Worm (Caenorhabditis elegans) whole organism, L2 larva: ENCODE data around the gene F58F9.6.

ENCODE experiments used
- C34F6.9 ChIP-seq: fragments of 150-350 bp; optimal IDR thresholded peaks from 2 replicates; lab custom pipeline; 2014; ENCODE audit warnings: missing biosample characterization, missing genetic modification characterization
- F13H6.1 ChIP-seq: sonication (generic microtip); optimal IDR thresholded peaks from 2 replicates; lab custom pipeline; 2016; ENCODE audit warnings: missing genetic modification characterization, missing compliant biosample characterization
- R02D3.7 ChIP-seq: fragments of 150-350 bp; optimal IDR thresholded peaks from 2 replicates; lab custom pipeline; 2014; ENCODE audit warnings: missing biosample characterization, missing genetic modification characterization
- Y55F3AM.14 ChIP-seq: fragments of 200-800 bp; sonication (Bioruptor generic); optimal IDR thresholded peaks from 2 replicates; lab custom pipeline; 2018; ENCODE audit warnings: mild to moderate bottlenecking, missing genetic modification characterization, missing compliant biosample characterization
- ZK546.5 ChIP-seq: sonication (generic microtip); optimal IDR thresholded peaks from 2 replicates; lab custom pipeline; 2017; ENCODE audit warnings: missing biosample characterization, missing genetic modification characterization
- alr-1 ChIP-seq: fragments of 150-350 bp; optimal IDR thresholded peaks from 2 replicates; lab custom pipeline; 2014; ENCODE audit warnings: missing biosample characterization, missing genetic modification characterization
- aly-2 ChIP-seq: fragments of 150-350 bp; optimal IDR thresholded peaks from 2 replicates; lab custom pipeline; 2014; ENCODE audit warnings: missing biosample characterization, missing genetic modification characterization
- ama-1 ChIP-seq: fragments of 150-350 bp; optimal IDR thresholded peaks from 2 replicates; lab custom pipeline; 2018; ENCODE audit warnings: inconsistent platforms
- blmp-1 ChIP-seq: sonication (generic microtip); optimal IDR thresholded peaks from 2 replicates; lab custom pipeline; 2017; ENCODE audit warnings: missing genetic modification characterization, mild to moderate bottlenecking, missing compliant biosample characterization, antibody characterized with exemption, moderate library complexity; ENCODE audit not compliant: insufficient read depth
- ceh-16 ChIP-seq: fragments of 150-350 bp; optimal IDR thresholded peaks from 2 replicates; lab custom pipeline; 2014; ENCODE audit warnings: missing biosample characterization, missing genetic modification characterization
- ceh-82 ChIP-seq: fragments of 150-350 bp; optimal IDR thresholded peaks from 2 replicates; lab custom pipeline; 2014; ENCODE audit warnings: missing biosample characterization, missing genetic modification characterization
- crh-2 ChIP-seq: sonication (generic microtip); optimal IDR thresholded peaks from 2 replicates; lab custom pipeline; 2017; ENCODE audit warnings: missing biosample characterization, missing genetic modification characterization
- dmd-4 ChIP-seq: sonication (generic microtip); optimal IDR thresholded peaks from 2 replicates; lab custom pipeline; 2017; ENCODE audit warnings: missing biosample characterization, missing genetic modification characterization
- egl-27 ChIP-seq: sonication (generic microtip); optimal IDR thresholded peaks from 3 replicates; lab custom pipeline; 2017; ENCODE audit warnings: missing biosample characterization, missing genetic modification reagents, missing genetic modification characterization
- elt-1 ChIP-seq: fragments of 150-350 bp; optimal IDR thresholded peaks from 2 replicates; lab custom pipeline; 2014; ENCODE audit warnings: missing biosample characterization, missing genetic modification characterization
- elt-3 ChIP-seq: sonication (generic microtip); optimal IDR thresholded peaks from 2 replicates; lab custom pipeline; 2017; ENCODE audit warnings: missing biosample characterization, missing genetic modification characterization
- fos-1 ChIP-seq: fragments of 150-350 bp; optimal IDR thresholded peaks from 2 replicates; lab custom pipeline; 2014; ENCODE audit warnings: missing biosample characterization, missing genetic modification characterization
- gmeb-1 ChIP-seq: fragments of 150-350 bp; optimal IDR thresholded peaks from 2 replicates; lab custom pipeline; 2014; ENCODE audit warnings: missing biosample characterization, missing genetic modification characterization
- lin-11 ChIP-seq: fragments of 150-350 bp; sonication (generic microtip); optimal IDR thresholded peaks from 2 replicates; lab custom pipeline; 2014; ENCODE audit warnings: missing biosample characterization, missing genetic modification characterization, inconsistent platforms, mixed read lengths
- lin-13 ChIP-seq: fragments of 150-350 bp; optimal IDR thresholded peaks from 2 replicates; lab custom pipeline; 2014; ENCODE audit warnings: missing biosample characterization, missing genetic modification reagents, missing genetic modification characterization
- lin-39 ChIP-seq: fragments of 150-350 bp; optimal IDR thresholded peaks from 2 replicates; lab custom pipeline; 2014; ENCODE audit warnings: missing biosample characterization, missing genetic modification reagents, missing genetic modification characterization
- lsy-2 ChIP-seq, 2 experiments: fragments of 150-350 bp in 1 of 2; sonication (generic microtip) in 1 of 2; optimal IDR thresholded peaks; 2 replicates each; lab custom pipeline; 2014 to 2017; ENCODE audit warnings: missing biosample characterization in 2 of 2, missing genetic modification characterization in 2 of 2
- mab-5 ChIP-seq: fragments of 150-350 bp; optimal IDR thresholded peaks from 2 replicates; lab custom pipeline; 2014; ENCODE audit warnings: missing biosample characterization, missing genetic modification characterization
- mbf-1 ChIP-seq: sonication (generic microtip); optimal IDR thresholded peaks from 2 replicates; lab custom pipeline; 2017; ENCODE audit warnings: missing biosample characterization, missing genetic modification characterization
- mdl-1 ChIP-seq, 2 experiments: fragments of 150-350 bp in 1 of 2; sonication (generic microtip) in 1 of 2; optimal IDR thresholded peaks; 2 replicates each; lab custom pipeline; 2017; ENCODE audit warnings: missing biosample characterization in 2 of 2, missing genetic modification characterization in 2 of 2
- nhr-10 ChIP-seq: sonication (generic microtip); optimal IDR thresholded peaks from 2 replicates; lab custom pipeline; 2017; ENCODE audit warnings: missing biosample characterization, missing genetic modification characterization
- nhr-11 ChIP-seq: fragments of 150-350 bp; optimal IDR thresholded peaks from 2 replicates; lab custom pipeline; 2014; ENCODE audit warnings: missing biosample characterization, missing genetic modification characterization
- nhr-12 ChIP-seq: fragments of 150-350 bp; optimal IDR thresholded peaks from 2 replicates; lab custom pipeline; 2014; ENCODE audit warnings: missing biosample characterization, missing genetic modification characterization
- nhr-129 ChIP-seq: fragments of 150-350 bp; optimal IDR thresholded peaks from 2 replicates; lab custom pipeline; 2014; ENCODE audit warnings: missing biosample characterization, missing genetic modification characterization
- nhr-21 ChIP-seq: fragments of 150-350 bp; optimal IDR thresholded peaks from 2 replicates; lab custom pipeline; 2014; ENCODE audit warnings: missing biosample characterization, missing genetic modification characterization
- nhr-23 ChIP-seq: fragments of 150-350 bp; optimal IDR thresholded peaks from 2 replicates; lab custom pipeline; 2014; ENCODE audit warnings: missing biosample characterization, missing genetic modification reagents, missing genetic modification characterization
- nhr-237 ChIP-seq: fragments of 150-350 bp; optimal IDR thresholded peaks from 2 replicates; lab custom pipeline; 2014; ENCODE audit warnings: missing biosample characterization, missing genetic modification characterization
- nhr-25 ChIP-seq: fragments of 150-350 bp; sonication (generic microtip); optimal IDR thresholded peaks from 3 replicates; lab custom pipeline; 2014; ENCODE audit warnings: missing biosample characterization, missing genetic modification characterization
- nhr-6 ChIP-seq: fragments of 150-350 bp; optimal IDR thresholded peaks from 2 replicates; lab custom pipeline; 2014; ENCODE audit warnings: missing biosample characterization, missing genetic modification characterization
- nhr-77 ChIP-seq: fragments of 150-350 bp; optimal IDR thresholded peaks from 2 replicates; lab custom pipeline; 2014; ENCODE audit warnings: missing biosample characterization, missing genetic modification characterization
- peb-1 ChIP-seq: fragments of 150-350 bp; optimal IDR thresholded peaks from 2 replicates; lab custom pipeline; 2014; ENCODE audit warnings: missing biosample characterization, missing genetic modification characterization
- sem-4 ChIP-seq: fragments of 150-350 bp; optimal IDR thresholded peaks from 2 replicates; lab custom pipeline; 2014; ENCODE audit warnings: missing biosample characterization, missing genetic modification reagents, missing genetic modification characterization
- skn-1 ChIP-seq: sonication (generic microtip); optimal IDR thresholded peaks from 2 replicates; lab custom pipeline; 2017; ENCODE audit warnings: missing biosample characterization, missing genetic modification characterization
- sma-3 ChIP-seq: sonication (generic microtip); optimal IDR thresholded peaks from 2 replicates; lab custom pipeline; 2016; ENCODE audit warnings: missing genetic modification reagents, missing genetic modification characterization, missing compliant biosample characterization
- sma-9 ChIP-seq, 2 experiments: fragments of 150-350 bp in 1 of 2; sonication (generic microtip) in 1 of 2; optimal IDR thresholded peaks; 2 replicates each; lab custom pipeline; 2014 to 2016; ENCODE audit warnings: missing genetic modification characterization in 2 of 2, mild to moderate bottlenecking in 1 of 2, missing biosample characterization in 1 of 2, missing compliant biosample characterization in 1 of 2, missing genetic modification reagents in 1 of 2, moderate library complexity in 1 of 2
- snpc-4 ChIP-seq: fragments of 150-350 bp; optimal IDR thresholded peaks from 2 replicates; lab custom pipeline; 2014; ENCODE audit warnings: missing biosample characterization, missing genetic modification characterization
- unc-39 ChIP-seq: fragments of 150-350 bp; optimal IDR thresholded peaks from 2 replicates; lab custom pipeline; 2014; ENCODE audit warnings: missing biosample characterization, missing genetic modification characterization
- unc-55 ChIP-seq: fragments of 150-350 bp; sonication (generic microtip); optimal IDR thresholded peaks from 3 replicates; lab custom pipeline; 2014; ENCODE audit warnings: missing biosample characterization, missing genetic modification reagents, missing genetic modification characterization
- unc-62 ChIP-seq: fragments of 150-350 bp; optimal IDR thresholded peaks from 2 replicates; lab custom pipeline; 2014; ENCODE audit warnings: missing biosample characterization, missing genetic modification reagents, missing genetic modification characterization
- zag-1 ChIP-seq: fragments of 150-350 bp; optimal IDR thresholded peaks from 2 replicates; lab custom pipeline; 2014; ENCODE audit warnings: missing biosample characterization, missing genetic modification characterization
- ztf-1 ChIP-seq: fragments of 200-800 bp; sonication (Bioruptor generic); conservative IDR thresholded peaks from 2 replicates; pipeline ENCODE4 v1.3.6; 2022; ENCODE audit warnings: missing genetic modification characterization, missing compliant biosample characterization
- ztf-11 ChIP-seq: sonication (generic microtip); optimal IDR thresholded peaks from 2 replicates; lab custom pipeline; 2017; ENCODE audit warnings: missing biosample characterization, missing genetic modification characterization
- ztf-4 ChIP-seq: fragments of 150-350 bp; optimal IDR thresholded peaks from 2 replicates; lab custom pipeline; 2014; ENCODE audit warnings: missing biosample characterization, missing genetic modification characterization

Gene F58F9.6

ce11 chrIV:6210574-6210973 lies 26.8 kb downstream of the F58F9.6 start, which contains the start of the genes ugt-24 and C49A9.6:
TSS of gene ugt-24 (minus strand) at chrIV:6210720.
TSS of gene C49A9.6 (plus strand) at chrIV:6210936.
- TF ChIP-seq fos-1 (tag; lab: Kevin White, UChicago), result peak; percentile 78
- peak; percentile 7 for TF ChIP-seq crh-2 (tag; lab: Kevin White, UChicago)
- TF ChIP-seq snpc-4 (tag; lab: Kevin White, UChicago), result no peak

ce11 chrIV:6209337-6209736 lies 28.1 kb downstream of the F58F9.6 start:
- TF ChIP-seq nhr-129 (peak; percentile 39), zag-1 (tag; lab: Kevin White, UChicago) (no peak)

DNA sequence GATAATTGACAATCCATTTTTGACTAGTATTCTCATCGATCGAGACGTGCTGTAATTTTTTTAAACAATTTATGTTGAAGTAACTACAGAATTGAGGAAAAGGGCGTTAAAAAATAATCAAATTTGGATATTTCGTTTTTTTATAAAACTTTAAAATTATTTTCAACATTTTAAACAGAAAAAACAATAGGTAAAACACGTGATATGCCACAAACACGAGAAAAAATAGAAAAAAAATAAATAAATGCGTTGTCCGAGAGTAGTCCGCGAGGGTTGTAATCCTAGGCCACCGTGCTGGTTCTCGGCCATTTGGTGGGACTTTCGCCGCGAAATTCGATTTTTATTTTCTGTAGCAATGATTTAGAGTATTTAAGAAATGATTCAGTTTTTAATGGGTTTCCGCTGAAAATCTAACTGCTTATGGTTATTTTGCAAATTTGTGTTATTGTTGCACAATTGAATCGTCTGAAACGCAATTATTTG lies 31.1 kb downstream of the F58F9.6 start, which contains the start of gene C49A9.10:
Gene C49A9.10 (minus strand): TSS at position 51 of the 483 bp plus-strand sequence.
- TF ChIP-seq nhr-77 (tag; lab: Kevin White, UChicago), result no peak
- no peak for TF ChIP-seq unc-39 (tag; lab: Kevin White, UChicago)
- TF ChIP-seq Y55F3AM.14, result peak; percentile 6
- TF ChIP-seq unc-55 (GFP tag; lab: Kevin White, UChicago), result peak; percentile 93
- TF ChIP-seq elt-1, result no peak
- TF ChIP-seq ztf-11, result no peak
- peak; percentile 83 to 90 for TF ChIP-seq lsy-2 (tag; optimal IDR thresholded peaks at IDR 0.05; lab: Kevin White, UChicago)
- TF ChIP-seq aly-2, result no peak
- peak; percentile 22 for TF ChIP-seq blmp-1
- no peak for TF ChIP-seq dmd-4
- peak; percentile 81 for TF ChIP-seq mab-5 (tag; lab: Kevin White, UChicago)
- no peak for TF ChIP-seq ztf-4 (tag; lab: Kevin White, UChicago)
- peak; percentile 93 for TF ChIP-seq sma-3
- no peak for TF ChIP-seq nhr-12 (tag; lab: Kevin White, UChicago)
- no peak for TF ChIP-seq ama-1 (lab: Kevin White, UChicago)
- no peak for TF ChIP-seq nhr-11 (tag; lab: Kevin White, UChicago)
- TF ChIP-seq sem-4 (tag; lab: Kevin White, UChicago), result peak; percentile 58
- no peak for TF ChIP-seq unc-62 (GFP tag; lab: Kevin White, UChicago)
- no peak for TF ChIP-seq egl-27 (tag; lab: Kevin White, UChicago)
- no peak for TF ChIP-seq nhr-237 (tag; lab: Kevin White, UChicago)
- TF ChIP-seq ceh-82 (tag; lab: Kevin White, UChicago), result no peak
- TF ChIP-seq R02D3.7 (tag; lab: Kevin White, UChicago), result peak; percentile 67
- TF ChIP-seq fos-1 (tag; lab: Kevin White, UChicago), result peak; percentile 42
- TF ChIP-seq nhr-6 (tag; lab: Kevin White, UChicago), result peak; percentile 21
- no peak for TF ChIP-seq alr-1 (tag; lab: Kevin White, UChicago)
- TF ChIP-seq zag-1 (tag; lab: Kevin White, UChicago), result no peak
- no peak for TF ChIP-seq peb-1 (tag; lab: Kevin White, UChicago)
- no peak for TF ChIP-seq nhr-129
- TF ChIP-seq skn-1 (tag; lab: Kevin White, UChicago), result no peak
- no peak for TF ChIP-seq ZK546.5 (tag; lab: Kevin White, UChicago)
- TF ChIP-seq nhr-25, result peak; percentile 82
- no peak for TF ChIP-seq elt-3 (tag; lab: Kevin White, UChicago)
- peak; percentile 14 for TF ChIP-seq nhr-10
- no peak for TF ChIP-seq mbf-1 (tag; lab: Kevin White, UChicago)
- TF ChIP-seq ceh-16 (tag; lab: Kevin White, UChicago), result no peak
- TF ChIP-seq snpc-4 (tag; lab: Kevin White, UChicago), result peak; percentile 71
- peak; percentile 97 for TF ChIP-seq gmeb-1 (tag; lab: Kevin White, UChicago)
- TF ChIP-seq nhr-21 (tag; lab: Kevin White, UChicago), result peak; percentile 69
- TF ChIP-seq nhr-23 (tag; lab: Kevin White, UChicago), result no peak
- TF ChIP-seq C34F6.9 (tag; lab: Kevin White, UChicago), result peak; percentile 87
- peak; percentile 62 for TF ChIP-seq lin-11 (tag; lab: Kevin White, UChicago)
- TF ChIP-seq sma-9 (GFP tag; optimal IDR thresholded peaks at IDR 0.05; lab: Kevin White, UChicago), result peak; percentile 94
- no peak for TF ChIP-seq sma-9 (tag; optimal IDR thresholded peaks at IDR 0.05; lab: Kevin White, UChicago)
- no peak for TF ChIP-seq ztf-1 (GFP tag; lab: Robert Waterston, UW)
- peak; percentile 72 for TF ChIP-seq crh-2 (tag; lab: Kevin White, UChicago)
- TF ChIP-seq lin-39 (tag; lab: Kevin White, UChicago), result no peak
- peak; percentile 79 for TF ChIP-seq lin-13 (GFP tag; lab: Kevin White, UChicago)
- TF ChIP-seq mdl-1 (tag; optimal IDR thresholded peaks at IDR 0.05; lab: Kevin White, UChicago), result no peak
- peak; percentile 90 for TF ChIP-seq F13H6.1 (tag; lab: Kevin White, UChicago)
